Fruit fly (Drosophila melanogaster) whole organism, embryonic: ENCODE measurements around the gene Cep97.
A peak's percentile ranks its signal among the peaks of the same experiment; 100 is the strongest.

Source experiments
- BtbVII ChIP-seq: fragments of 200-800 bp; sonication (Bioruptor generic); optimal IDR thresholded peaks from 3 replicates; lab custom pipeline; 2017; ENCODE audit warnings: missing biosample characterization, mild to moderate bottlenecking, missing genetic modification characterization
- CG11085 ChIP-seq: fragments of 200-800 bp; sonication (Bioruptor generic); IDR thresholded peaks from 2 replicates; pipeline ENCODE4 v1.3.6; 2022; ENCODE audit warnings: missing biosample characterization, missing genetic modification characterization
- CG11695 ChIP-seq: fragments of 200-800 bp; sonication (Bioruptor generic); IDR thresholded peaks from 3 replicates; pipeline ENCODE4 v1.3.6; 2022; ENCODE audit warnings: missing biosample characterization, missing genetic modification characterization
- CG12071 ChIP-seq: fragments of 200-800 bp; sonication (Bioruptor generic); optimal IDR thresholded peaks from 3 replicates; lab custom pipeline; 2018; ENCODE audit warnings: missing biosample characterization, mild to moderate bottlenecking, missing genetic modification characterization
- CG13775 ChIP-seq: fragments of 200-800 bp; sonication (Bioruptor generic); optimal IDR thresholded peaks from 3 replicates; lab custom pipeline; 2017; ENCODE audit warnings: missing biosample characterization, mild to moderate bottlenecking, missing genetic modification characterization
- CG14965 ChIP-seq: fragments of 200-800 bp; sonication (Bioruptor generic); optimal IDR thresholded peaks from 2 replicates; lab custom pipeline; 2016; ENCODE audit warnings: missing biosample characterization, missing genetic modification characterization, borderline replicate concordance
- CG15479 ChIP-seq: fragments of 200-800 bp; sonication (Bioruptor generic); optimal IDR thresholded peaks from 3 replicates; lab custom pipeline; 2019; ENCODE audit warnings: missing biosample characterization, mild to moderate bottlenecking, missing genetic modification characterization, moderate library complexity
- CG15514 ChIP-seq: fragments of 200-800 bp; sonication (Bioruptor generic); optimal IDR thresholded peaks from 3 replicates; lab custom pipeline; 2017; ENCODE audit warnings: missing biosample characterization, missing genetic modification characterization, mild to moderate bottlenecking, moderate library complexity, missing genetic modification reagents
- CG18262 ChIP-seq: fragments of 200-800 bp; optimal IDR thresholded peaks from 3 replicates; lab custom pipeline; 2019; ENCODE audit warnings: missing biosample characterization, mild to moderate bottlenecking, missing genetic modification characterization, moderate library complexity
- CG18476 ChIP-seq: fragments of 200-800 bp; sonication (Bioruptor generic); optimal IDR thresholded peaks from 2 replicates; lab custom pipeline; 2016; ENCODE audit warnings: missing biosample characterization, mild to moderate bottlenecking, missing genetic modification characterization
- CG3065 ChIP-seq: fragments of 200-800 bp; sonication (Bioruptor generic); optimal IDR thresholded peaks from 2 replicates; lab custom pipeline; 2016; ENCODE audit warnings: missing biosample characterization, missing genetic modification characterization
- CG33213 ChIP-seq: fragments of 200-800 bp; sonication (Bioruptor generic); optimal IDR thresholded peaks from 3 replicates; lab custom pipeline; 2016; ENCODE audit warnings: missing biosample characterization, missing genetic modification characterization
- CG33557 ChIP-seq: fragments of 200-800 bp; sonication (Bioruptor generic); optimal IDR thresholded peaks from 2 replicates; lab custom pipeline; 2019; ENCODE audit warnings: missing biosample characterization, mild to moderate bottlenecking, missing genetic modification characterization, moderate library complexity
- CG34422 ChIP-seq: fragments of 200-800 bp; sonication (Bioruptor generic); IDR thresholded peaks from 3 replicates; pipeline ENCODE4 v1.3.6; 2022; ENCODE audit warnings: missing biosample characterization, missing genetic modification characterization
- CG4328 ChIP-seq: fragments of 200-800 bp; sonication (Bioruptor generic); optimal IDR thresholded peaks from 3 replicates; lab custom pipeline; 2017; ENCODE audit warnings: missing biosample characterization, missing genetic modification reagents, missing genetic modification characterization
- CG43689 ChIP-seq: fragments of 200-800 bp; sonication (Bioruptor generic); IDR thresholded peaks from 2 replicates; pipeline ENCODE4 v1.3.6; 2022; ENCODE audit warnings: missing biosample characterization, missing genetic modification characterization
- CG6689 ChIP-seq: fragments of 200-800 bp; sonication (Bioruptor generic); IDR thresholded peaks from 2 replicates; pipeline ENCODE4 v1.3.6; 2022; ENCODE audit warnings: missing biosample characterization, missing genetic modification characterization
- CG7928 ChIP-seq: fragments of 200-800 bp; sonication (Bioruptor generic); optimal IDR thresholded peaks from 2 replicates; lab custom pipeline; 2017; ENCODE audit warnings: missing biosample characterization, mild to moderate bottlenecking, missing genetic modification characterization
- CG9437 ChIP-seq: fragments of 200-800 bp; sonication (Bioruptor generic); optimal IDR thresholded peaks from 2 replicates; lab custom pipeline; 2018; ENCODE audit warnings: missing biosample characterization, mild to moderate bottlenecking, missing genetic modification characterization
- Camta ChIP-seq: fragments of 200-800 bp; sonication (Bioruptor generic); optimal IDR thresholded peaks from 2 replicates; lab custom pipeline; 2016; ENCODE audit warnings: missing biosample characterization, missing genetic modification characterization
- Dek ChIP-seq: fragments of 200-800 bp; sonication (Bioruptor generic); optimal IDR thresholded peaks from 3 replicates; lab custom pipeline; 2019; ENCODE audit warnings: missing biosample characterization, mild to moderate bottlenecking, missing genetic modification characterization, moderate library complexity
- E2f2 ChIP-seq: fragments of 200-800 bp; sonication (Bioruptor generic); IDR thresholded peaks from 2 replicates; pipeline ENCODE4 v1.3.6; 2022; ENCODE audit warnings: missing biosample characterization, missing genetic modification characterization
- ERR ChIP-seq: fragments of 200-800 bp; sonication (Bioruptor generic); optimal IDR thresholded peaks from 2 replicates; lab custom pipeline; 2016; ENCODE audit warnings: missing biosample characterization, missing genetic modification characterization
- GATAe ChIP-seq: fragments of 200-800 bp; sonication (Bioruptor generic); conservative IDR thresholded peaks from 2 replicates; pipeline ENCODE4 v1.3.6; 2022; ENCODE audit warnings: missing biosample characterization, missing genetic modification characterization
- Gsc ChIP-seq: fragments of 200-800 bp; sonication (Bioruptor generic); IDR thresholded peaks from 2 replicates; pipeline ENCODE4 v1.3.6; 2022; ENCODE audit warnings: missing biosample characterization, missing genetic modification characterization
- HHEX ChIP-seq: fragments of 200-800 bp; sonication (Bioruptor generic); optimal IDR thresholded peaks from 3 replicates; lab custom pipeline; 2017; ENCODE audit warnings: missing biosample characterization, mild to moderate bottlenecking, missing genetic modification characterization, missing genetic modification reagents
- HLH4C ChIP-seq: fragments of 200-800 bp; sonication (Bioruptor generic); IDR thresholded peaks from 3 replicates; pipeline ENCODE4 v1.3.6; 2022; ENCODE audit warnings: missing biosample characterization, missing genetic modification characterization; ENCODE audit not compliant: partially characterized antibody
- Hmx ChIP-seq: fragments of 200-800 bp; sonication (Bioruptor generic); optimal IDR thresholded peaks from 2 replicates; lab custom pipeline; 2016; ENCODE audit warnings: missing biosample characterization, missing genetic modification characterization
- Rfx ChIP-seq: fragments of 200-800 bp; sonication (Bioruptor generic); IDR thresholded peaks from 2 replicates; pipeline ENCODE4 v1.3.6; 2022; ENCODE audit warnings: missing biosample characterization, missing genetic modification characterization
- TFAM ChIP-seq: fragments of 200-800 bp; sonication (Bioruptor generic); optimal IDR thresholded peaks from 2 replicates; lab custom pipeline; 2017; ENCODE audit warnings: missing biosample characterization, missing genetic modification characterization, inconsistent platforms
- bbx ChIP-seq: fragments of 200-800 bp; sonication (Bioruptor generic); IDR thresholded peaks from 2 replicates; pipeline ENCODE4 v1.3.6; 2022; ENCODE audit warnings: missing biosample characterization, missing genetic modification characterization; ENCODE audit not compliant: partially characterized antibody
- crol ChIP-seq: fragments of 200-800 bp; sonication (Bioruptor generic); IDR thresholded peaks from 2 replicates; pipeline ENCODE4 v1.3.6; 2022; ENCODE audit warnings: missing biosample characterization, missing genetic modification characterization
- dimm ChIP-seq: fragments of 200-800 bp; sonication (Bioruptor generic); IDR thresholded peaks from 2 replicates; pipeline ENCODE4 v1.3.6; 2022; ENCODE audit warnings: missing biosample characterization, missing genetic modification characterization
- disco-r ChIP-seq: fragments of 200-800 bp; sonication (Bioruptor generic); optimal IDR thresholded peaks from 2 replicates; lab custom pipeline; 2016; ENCODE audit warnings: missing biosample characterization, missing genetic modification characterization
- dmrt11E ChIP-seq: fragments of 200-800 bp; sonication (Bioruptor generic); optimal IDR thresholded peaks from 3 replicates; lab custom pipeline; 2018; ENCODE audit warnings: missing biosample characterization, mild to moderate bottlenecking, missing genetic modification characterization, moderate library complexity
- dysf ChIP-seq: fragments of 200-800 bp; sonication (Bioruptor generic); IDR thresholded peaks from 3 replicates; pipeline ENCODE4 v1.3.6; 2022; ENCODE audit warnings: missing biosample characterization, missing genetic modification characterization
- exex ChIP-seq: fragments of 200-800 bp; sonication (Bioruptor generic); optimal IDR thresholded peaks from 4 replicates; lab custom pipeline; 2018; ENCODE audit warnings: missing biosample characterization, mild to moderate bottlenecking, missing genetic modification characterization, moderate library complexity
- fd96Cb ChIP-seq: fragments of 200-800 bp; sonication (Bioruptor generic); optimal IDR thresholded peaks from 2 replicates; lab custom pipeline; 2018; ENCODE audit warnings: missing biosample characterization, mild to moderate bottlenecking, missing genetic modification characterization, moderate library complexity
- lab ChIP-seq: fragments of 200-800 bp; sonication (Bioruptor generic); optimal IDR thresholded peaks from 3 replicates; lab custom pipeline; 2017; ENCODE audit warnings: missing biosample characterization, missing genetic modification characterization, mild to moderate bottlenecking, moderate library complexity, missing genetic modification reagents
- lmd ChIP-seq: fragments of 200-800 bp; sonication (Bioruptor generic); IDR thresholded peaks from 2 replicates; pipeline ENCODE4 v1.3.6; 2022; ENCODE audit warnings: missing biosample characterization, missing genetic modification characterization
- lov ChIP-seq, 2 experiments: fragments of 200-800 bp in 1 of 2; fragments of >200 bp in 1 of 2; sonication (Bioruptor generic) in 1 of 2; IDR thresholded peaks in 1 of 2; optimal IDR thresholded peaks in 1 of 2; 2 replicates in 1 of 2; 3 replicates in 1 of 2; pipeline versions ENCODE4 v1.3.6 to Lab custom; 2017 to 2022; ENCODE audit warnings: missing biosample characterization in 1 of 2, missing genetic modification characterization in 1 of 2
- maf-S ChIP-seq: fragments of 200-800 bp; sonication (Bioruptor generic); optimal IDR thresholded peaks from 2 replicates; lab custom pipeline; 2016; ENCODE audit warnings: missing biosample characterization, missing genetic modification characterization
- onecut ChIP-seq: fragments of 200-800 bp; sonication (Bioruptor generic); IDR thresholded peaks from 2 replicates; pipeline ENCODE4 v1.3.6; 2022; ENCODE audit warnings: missing biosample characterization, missing genetic modification characterization
- org-1 ChIP-seq: fragments of 200-800 bp; sonication (Bioruptor generic); optimal IDR thresholded peaks from 2 replicates; lab custom pipeline; 2017; ENCODE audit warnings: missing biosample characterization, missing genetic modification characterization
- shn ChIP-seq: fragments of 200-800 bp; sonication (Bioruptor generic); optimal IDR thresholded peaks from 3 replicates; lab custom pipeline; 2016; ENCODE audit warnings: missing biosample characterization, missing genetic modification characterization
- slou ChIP-seq: fragments of 200-800 bp; sonication (Bioruptor generic); optimal IDR thresholded peaks from 3 replicates; lab custom pipeline; 2016; ENCODE audit warnings: missing biosample characterization, missing genetic modification characterization
- sna ChIP-seq: fragments of 200-800 bp; sonication (Bioruptor generic); IDR thresholded peaks from 2 replicates; pipeline ENCODE4 v1.3.6; 2022; ENCODE audit warnings: missing biosample characterization, missing genetic modification characterization; ENCODE audit not compliant: partially characterized antibody
- sqz ChIP-seq: fragments of 200-800 bp; sonication (Bioruptor generic); optimal IDR thresholded peaks from 3 replicates; lab custom pipeline; 2018; ENCODE audit warnings: missing biosample characterization, mild to moderate bottlenecking, missing genetic modification characterization
- tll ChIP-seq, 2 experiments: fragments of 200-800 bp in 1 of 2; fragments of >200 bp in 1 of 2; sonication (Bioruptor generic) in 1 of 2; optimal IDR thresholded peaks; 2 replicates each; lab custom pipeline; 2017 to 2019; ENCODE audit warnings: missing biosample characterization in 2 of 2, missing genetic modification characterization in 2 of 2, mild to moderate bottlenecking in 1 of 2, moderate library complexity in 1 of 2
- tx ChIP-seq: fragments of 200-800 bp; sonication (Bioruptor generic); optimal IDR thresholded peaks from 2 replicates; lab custom pipeline; 2016; ENCODE audit warnings: missing biosample characterization, missing genetic modification characterization

Cep97 gene

dm6 chr2L:3840975-3841374, 26.5 kb upstream of the Cep97 start (continued):
- TF ChIP-seq dmrt11E (tag; lab: Kevin White, UChicago), result peak; percentile 76
- no peak for TF ChIP-seq exex (tag; lab: Kevin White, UChicago)
- TF ChIP-seq E2f2 (GFP tag; lab: Robert Waterston, UW), result no peak
- TF ChIP-seq CG18262 (tag; lab: Kevin White, UChicago), result peak; percentile 61
- peak; percentile 38 for TF ChIP-seq CG33557
- TF ChIP-seq CG43689 (GFP tag; lab: Robert Waterston, UW), result no peak
- no peak; the same call in 1 of the 2 replicates for TF ChIP-seq lmd (GFP tag; lab: Robert Waterston, UW)
- TF ChIP-seq CG3065, result peak; percentile 22
- TF ChIP-seq Hmx (GFP tag; lab: Kevin White, UChicago), result no peak
- TF ChIP-seq sqz, result no peak
- 0 out of 3 replicates have a peak, but pooled peaks have one; percentile 14 for TF ChIP-seq dysf (GFP tag; lab: Robert Waterston, UW)
- no peak for TF ChIP-seq dimm (GFP tag; lab: Robert Waterston, UW)
- TF ChIP-seq tll (GFP tag; optimal IDR thresholded peaks at IDR 0.05; lab: Kevin White, UChicago), result no peak
- TF ChIP-seq sna (GFP tag; lab: Robert Waterston, UW), result no peak
- TF ChIP-seq CG12071, result no peak
- no peak for TF ChIP-seq CG9437 (GFP tag; lab: Kevin White, UChicago)
- TF ChIP-seq CG7928 (GFP tag; lab: Kevin White, UChicago), result no peak
- peak; percentile 49 for TF ChIP-seq fd96Cb (tag; lab: Kevin White, UChicago)
- TF ChIP-seq HHEX, result no peak
- TF ChIP-seq CG11085 (GFP tag; lab: Robert Waterston, UW), result no peak
- TF ChIP-seq GATAe, result no peak
- no peak for TF ChIP-seq bbx (GFP tag; lab: Robert Waterston, UW)
- TF ChIP-seq lov (optimal IDR thresholded peaks at IDR 0.05; lab: Kevin White, UChicago), result no peak
- peak; percentile 71; the same call in 1 of the 3 replicates for TF ChIP-seq lov (GFP tag; IDR thresholded peaks at IDR 0.05; lab: Robert Waterston, UW)
- no peak for TF ChIP-seq CG18476 (GFP tag; lab: Kevin White, UChicago)
- TF ChIP-seq CG33213 (GFP tag; lab: Kevin White, UChicago), result peak; percentile 7
- no peak for TF ChIP-seq crol (GFP tag; lab: Robert Waterston, UW)
- TF ChIP-seq Dek (tag; lab: Kevin White, UChicago), result no peak
- no peak for TF ChIP-seq CG15479 (GFP tag; lab: Kevin White, UChicago)
- TF ChIP-seq onecut, result no peak
- no peak for TF ChIP-seq maf-S (GFP tag; lab: Kevin White, UChicago)
- TF ChIP-seq CG4328, result no peak
- peak; percentile 45; the same call in 1 of the 2 replicates for TF ChIP-seq CG6689
- TF ChIP-seq tx (GFP tag; lab: Kevin White, UChicago), result no peak
- TF ChIP-seq Camta (GFP tag; lab: Kevin White, UChicago), result peak; percentile 36
- no peak for TF ChIP-seq CG15514
- TF ChIP-seq CG13775 (GFP tag; lab: Kevin White, UChicago), result peak; percentile 14
- no peak for TF ChIP-seq slou
- no peak for TF ChIP-seq BtbVII (GFP tag; lab: Kevin White, UChicago)
- TF ChIP-seq Rfx (GFP tag; lab: Robert Waterston, UW), result no peak
- TF ChIP-seq ERR (GFP tag; lab: Kevin White, UChicago), result no peak
- TF ChIP-seq disco-r (GFP tag; lab: Kevin White, UChicago), result no peak
- no peak for TF ChIP-seq CG14965
- no peak for TF ChIP-seq lab
- TF ChIP-seq Gsc (GFP tag; lab: Robert Waterston, UW), result no peak
- no peak for TF ChIP-seq shn
- TF ChIP-seq CG34422 (GFP tag; lab: Robert Waterston, UW), result 0 out of 3 replicates have a peak, but pooled peaks have one; percentile 41
- TF ChIP-seq HLH4C, result no peak
- TF ChIP-seq org-1, result no peak
- TF ChIP-seq CG11695 (GFP tag; lab: Robert Waterston, UW), result no peak
- TF ChIP-seq TFAM (GFP tag; lab: Kevin White, UChicago), result no peak
